Worm (Caenorhabditis elegans) whole organism, L3 larva: ENCODE results near the gene nlg-1.

Source experiments
- R02D3.7 ChIP-seq: fragments of 150-350 bp; optimal IDR thresholded peaks from 2 replicates; lab custom pipeline; 2014; ENCODE audit warnings: missing biosample characterization, missing genetic modification characterization
- aly-2 ChIP-seq: fragments of 150-350 bp; optimal IDR thresholded peaks from 2 replicates; lab custom pipeline; 2014; ENCODE audit warnings: missing biosample characterization, missing genetic modification characterization
- ama-1 ChIP-seq: fragments of 150-350 bp; optimal IDR thresholded peaks from 2 replicates; lab custom pipeline; 2018
- ceh-16 ChIP-seq: sonication (generic microtip); optimal IDR thresholded peaks from 2 replicates; lab custom pipeline; 2017; ENCODE audit warnings: missing biosample characterization, missing genetic modification characterization
- ceh-28 ChIP-seq: fragments of 150-350 bp; optimal IDR thresholded peaks from 2 replicates; lab custom pipeline; 2014; ENCODE audit warnings: missing biosample characterization, missing genetic modification reagents, missing genetic modification characterization
- ceh-82 ChIP-seq: fragments of 150-350 bp; optimal IDR thresholded peaks from 2 replicates; lab custom pipeline; 2014; ENCODE audit warnings: missing biosample characterization, missing genetic modification characterization
- egl-27 ChIP-seq: sonication (generic microtip); optimal IDR thresholded peaks from 4 replicates; lab custom pipeline; 2017; ENCODE audit warnings: missing biosample characterization, missing genetic modification reagents, missing genetic modification characterization
- egl-5 ChIP-seq: fragments of 150-350 bp; optimal IDR thresholded peaks from 2 replicates; lab custom pipeline; 2017; ENCODE audit warnings: missing biosample characterization, missing genetic modification reagents, missing genetic modification characterization, inconsistent platforms
- elt-1 ChIP-seq: fragments of 150-350 bp; optimal IDR thresholded peaks from 2 replicates; lab custom pipeline; 2014; ENCODE audit warnings: missing biosample characterization, missing genetic modification characterization
- elt-2 ChIP-seq: sonication (generic microtip); optimal IDR thresholded peaks from 2 replicates; lab custom pipeline; 2016; ENCODE audit warnings: missing genetic modification reagents, mild to moderate bottlenecking, missing genetic modification characterization, missing compliant biosample characterization
- fkh-2 ChIP-seq: fragments of 150-350 bp; optimal IDR thresholded peaks from 2 replicates; lab custom pipeline; 2014; ENCODE audit warnings: missing biosample characterization, missing genetic modification reagents, missing genetic modification characterization
- fos-1 ChIP-seq: fragments of 150-350 bp; optimal IDR thresholded peaks from 2 replicates; lab custom pipeline; 2014; ENCODE audit warnings: missing biosample characterization, missing genetic modification characterization
- hmg-11 ChIP-seq: sonication (generic microtip); optimal IDR thresholded peaks from 2 replicates; lab custom pipeline; 2016; ENCODE audit warnings: missing genetic modification characterization, missing compliant biosample characterization
- jun-1 ChIP-seq: fragments of 150-350 bp; optimal IDR thresholded peaks from 2 replicates; lab custom pipeline; 2014; ENCODE audit warnings: missing biosample characterization, missing genetic modification reagents, missing genetic modification characterization
- lin-15B ChIP-seq: fragments of 150-350 bp; optimal IDR thresholded peaks from 2 replicates; lab custom pipeline; 2014; ENCODE audit warnings: missing biosample characterization, missing genetic modification characterization
- lin-39 ChIP-seq: fragments of 150-350 bp; optimal IDR thresholded peaks from 2 replicates; lab custom pipeline; 2018; ENCODE audit warnings: missing biosample characterization, missing genetic modification reagents, missing genetic modification characterization
- mdl-1 ChIP-seq: fragments of 150-350 bp; optimal IDR thresholded peaks from 2 replicates; lab custom pipeline; 2014; ENCODE audit warnings: missing biosample characterization, missing genetic modification characterization
- nfya-1 ChIP-seq: sonication (generic microtip); optimal IDR thresholded peaks from 2 replicates; lab custom pipeline; 2017; ENCODE audit warnings: missing genetic modification characterization, mild to moderate bottlenecking, missing compliant biosample characterization, antibody characterized with exemption, moderate library complexity; ENCODE audit not compliant: insufficient read depth
- nhr-11 ChIP-seq: fragments of 150-350 bp; optimal IDR thresholded peaks from 2 replicates; lab custom pipeline; 2014; ENCODE audit warnings: missing biosample characterization, missing genetic modification characterization
- nhr-12 ChIP-seq: fragments of 150-350 bp; optimal IDR thresholded peaks from 2 replicates; lab custom pipeline; 2014; ENCODE audit warnings: missing biosample characterization, missing genetic modification characterization
- nhr-23 ChIP-seq: fragments of 150-350 bp; optimal IDR thresholded peaks from 2 replicates; lab custom pipeline; 2014; ENCODE audit warnings: missing biosample characterization, missing genetic modification reagents, missing genetic modification characterization
- nhr-25 ChIP-seq: sonication (generic microtip); optimal IDR thresholded peaks from 2 replicates; lab custom pipeline; 2017; ENCODE audit warnings: missing biosample characterization, missing genetic modification characterization
- nhr-28 ChIP-seq: fragments of 150-350 bp; optimal IDR thresholded peaks from 2 replicates; lab custom pipeline; 2014; ENCODE audit warnings: missing biosample characterization, missing genetic modification characterization
- nhr-76 ChIP-seq: fragments of 150-350 bp; sonication (generic microtip); optimal IDR thresholded peaks from 5 replicates; lab custom pipeline; 2014; ENCODE audit warnings: missing biosample characterization, missing genetic modification characterization
- nhr-77 ChIP-seq: fragments of 150-350 bp; optimal IDR thresholded peaks from 2 replicates; lab custom pipeline; 2014; ENCODE audit warnings: missing biosample characterization, missing genetic modification characterization
- pha-4 ChIP-seq: fragments of 150-350 bp; optimal IDR thresholded peaks from 2 replicates; lab custom pipeline; 2014; ENCODE audit warnings: missing biosample characterization, missing genetic modification reagents, missing genetic modification characterization
- pqm-1 ChIP-seq: fragments of 150-350 bp; optimal IDR thresholded peaks from 2 replicates; lab custom pipeline; 2017; ENCODE audit warnings: missing biosample characterization, missing genetic modification characterization, inconsistent platforms
- skn-1 ChIP-seq: fragments of 150-350 bp; optimal IDR thresholded peaks from 2 replicates; lab custom pipeline; 2014; ENCODE audit warnings: missing biosample characterization, missing genetic modification characterization
- snpc-4 ChIP-seq: fragments of 150-350 bp; optimal IDR thresholded peaks from 2 replicates; lab custom pipeline; 2014; ENCODE audit warnings: missing biosample characterization, missing genetic modification characterization
- tbx-2 ChIP-seq: sonication (generic microtip); optimal IDR thresholded peaks from 2 replicates; lab custom pipeline; 2016; ENCODE audit warnings: mild to moderate bottlenecking, missing genetic modification characterization, missing compliant biosample characterization
- unc-39 ChIP-seq: sonication (generic microtip); optimal IDR thresholded peaks from 4 replicates; lab custom pipeline; 2017; ENCODE audit warnings: missing biosample characterization, missing genetic modification characterization
- unc-62 ChIP-seq: fragments of 150-350 bp; sonication (generic microtip); optimal IDR thresholded peaks from 4 replicates; lab custom pipeline; 2014; ENCODE audit warnings: missing biosample characterization, missing genetic modification reagents, missing genetic modification characterization
- zag-1 ChIP-seq: fragments of 150-350 bp; optimal IDR thresholded peaks from 2 replicates; lab custom pipeline; 2014; ENCODE audit warnings: missing biosample characterization, missing genetic modification characterization
- ztf-11 ChIP-seq: fragments of 150-350 bp; optimal IDR thresholded peaks from 2 replicates; lab custom pipeline; 2014; ENCODE audit warnings: missing biosample characterization, missing genetic modification characterization
- ztf-4 ChIP-seq: fragments of 150-350 bp; optimal IDR thresholded peaks from 2 replicates; lab custom pipeline; 2014; ENCODE audit warnings: missing biosample characterization, missing genetic modification characterization

Gene nlg-1

ce11 chrX:13596003-13596767, 34.8 kb downstream of the nlg-1 start, which contains the start of gene F54B11.5:
Gene F54B11.5, minus strand, starts transcription at chrX:13596068.
- no peak for TF ChIP-seq R02D3.7 (tag; lab: Kevin White, UChicago)
- TF ChIP-seq nhr-25, result peak; percentile 20
- no peak for TF ChIP-seq zag-1 (tag; lab: Kevin White, UChicago)
- TF ChIP-seq nhr-11 (tag; lab: Kevin White, UChicago), result no peak
- TF ChIP-seq hmg-11 (tag; lab: Kevin White, UChicago), result peak; percentile 76
- TF ChIP-seq nhr-77 (tag; lab: Kevin White, UChicago), result no peak
- peak; percentile 60 for TF ChIP-seq nfya-1 (tag; lab: Kevin White, UChicago)
- no peak for TF ChIP-seq unc-39 (tag; lab: Kevin White, UChicago)
- peak; percentile 47 for TF ChIP-seq snpc-4 (tag; lab: Kevin White, UChicago)
- TF ChIP-seq nhr-23 (tag; lab: Kevin White, UChicago), result peak; percentile 7
- TF ChIP-seq fos-1, result peak; percentile 21
- peak; percentile 65 for TF ChIP-seq elt-2 (tag; lab: Kevin White, UChicago)
- no peak for TF ChIP-seq elt-1
- peak; percentile 66 for TF ChIP-seq pha-4 (tag; lab: Kevin White, UChicago)
- peak; percentile 52 for TF ChIP-seq pqm-1 (tag; lab: Kevin White, UChicago)
- TF ChIP-seq lin-15B (tag; lab: Kevin White, UChicago), result peak; percentile 49
- peak; percentile 28 for TF ChIP-seq lin-39 (tag; lab: Kevin White, UChicago)
- TF ChIP-seq, all 47 proteins: peak for 11

- TF ChIP-seq nhr-76 (no peak), lin-15B (tag; lab: Kevin White, UChicago) (no peak), unc-39 (tag; lab: Kevin White, UChicago) (no peak), fkh-2 (tag; lab: Kevin White, UChicago) (no peak), ama-1 (no peak), egl-27 (no peak), elt-2 (tag; lab: Kevin White, UChicago) (no peak), aly-2 (tag; lab: Kevin White, UChicago) (no peak), ztf-4 (tag; lab: Kevin White, UChicago) (no peak), ztf-11 (tag; lab: Kevin White, UChicago) (no peak), zag-1 (tag; lab: Kevin White, UChicago) (no peak), pqm-1 (tag; lab: Kevin White, UChicago) (no peak), pha-4 (tag; lab: Kevin White, UChicago) (no peak), fos-1 (no peak), jun-1 (tag; lab: Kevin White, UChicago) (no peak), R02D3.7 (tag; lab: Kevin White, UChicago) (no peak), nhr-23 (tag; lab: Kevin White, UChicago) (no peak), egl-5 (no peak)
- TF ChIP-seq, all 47 proteins: peak for 0
Observed at ce11 chrX:13592367-13592766, 38.6 kb downstream of the nlg-1 start, which contains the start of gene F54B11.4. Gene F54B11.4, plus strand, starts transcription at chrX:13592667.

ce11 chrX:13591953-13592352, 39.0 kb downstream of the nlg-1 start:
- no peak for TF ChIP-seq elt-1

- TF ChIP-seq nhr-28 (tag; lab: Kevin White, UChicago), result no peak
- TF ChIP-seq, all 47 proteins: peak for 0
Observed at ce11 chrX:13591175-13591574, 39.8 kb downstream of the nlg-1 start, which contains the start of gene col-44. Gene col-44, plus strand, starts transcription at chrX:13591475.

ce11 chrX:13590688-13591087, 40.3 kb downstream of the nlg-1 start:
- no peak for TF ChIP-seq nhr-28 (tag; lab: Kevin White, UChicago)
- no peak for TF ChIP-seq nhr-23 (tag; lab: Kevin White, UChicago)
- TF ChIP-seq pqm-1 (tag; lab: Kevin White, UChicago), result no peak
- TF ChIP-seq mdl-1 (tag; lab: Kevin White, UChicago), result no peak
- no peak for TF ChIP-seq skn-1
- TF ChIP-seq ceh-16 (tag; lab: Kevin White, UChicago), result no peak
- TF ChIP-seq nfya-1 (tag; lab: Kevin White, UChicago), result no peak
- no peak for TF ChIP-seq ceh-82
- TF ChIP-seq unc-62, result no peak
- no peak for TF ChIP-seq tbx-2
- no peak for TF ChIP-seq ceh-28 (tag; lab: Kevin White, UChicago)
- TF ChIP-seq nhr-12, result no peak
- no peak for TF ChIP-seq R02D3.7 (tag; lab: Kevin White, UChicago)
- no peak for TF ChIP-seq ama-1
- TF ChIP-seq fkh-2 (tag; lab: Kevin White, UChicago), result no peak
- TF ChIP-seq nhr-76, result no peak
- no peak for TF ChIP-seq hmg-11 (tag; lab: Kevin White, UChicago)
- TF ChIP-seq, all 47 proteins: peak for 0
